Worm (Caenorhabditis elegans) whole organism, young adult: Measurements from ENCODE around the gene flp-27.
"Not testable (repeated sequence)": the region's sequence is repeated elsewhere in the genome, so short reads cannot be mapped to it uniquely, and the experiment has no call there.

Source experiments
- B0019.2 ChIP-seq: fragments of 200-800 bp; sonication (Bioruptor generic); conservative IDR thresholded peaks from 2 replicates; pipeline ENCODE4 v1.3.6; 2022; ENCODE audit warnings: missing genetic modification reagents, missing genetic modification characterization, missing compliant biosample characterization
- C06A6.2 ChIP-seq: fragments of 200-800 bp; sonication (Bioruptor generic); conservative IDR thresholded peaks from 2 replicates; pipeline ENCODE4 v1.3.6; 2022; ENCODE audit warnings: missing genetic modification characterization, missing compliant biosample characterization
- C17E4.6 ChIP-seq: fragments of 200-800 bp; sonication (Bioruptor generic); IDR thresholded peaks from 2 replicates; pipeline ENCODE4 v1.3.6; 2022; ENCODE audit warnings: missing genetic modification reagents, missing genetic modification characterization, missing compliant biosample characterization
- D2030.7 ChIP-seq: fragments of 200-800 bp; sonication (Bioruptor generic); IDR thresholded peaks from 2 replicates; pipeline ENCODE4 v1.3.6; 2022; ENCODE audit warnings: missing genetic modification reagents, missing genetic modification characterization, missing compliant biosample characterization
- F37B4.10 ChIP-seq: fragments of 200-800 bp; sonication (Bioruptor generic); IDR thresholded peaks from 2 replicates; pipeline ENCODE4 v1.3.6; 2022; ENCODE audit warnings: missing genetic modification characterization, missing compliant biosample characterization
- F52B5.7 ChIP-seq: sonication (generic microtip); optimal IDR thresholded peaks from 2 replicates; lab custom pipeline; 2016; ENCODE audit warnings: mild to moderate bottlenecking, missing genetic modification characterization, missing compliant biosample characterization
- F55B11.4 ChIP-seq: sonication (generic microtip); optimal IDR thresholded peaks from 2 replicates; lab custom pipeline; 2016; ENCODE audit warnings: missing compliant biosample characterization, missing genetic modification characterization, borderline replicate concordance; ENCODE audit not compliant: insufficient read depth
- Y53G8AR.9 ChIP-seq: fragments of 200-800 bp; sonication (Bioruptor generic); conservative IDR thresholded peaks from 2 replicates; pipeline ENCODE4 v1.3.6; 2022; ENCODE audit warnings: missing genetic modification reagents, missing genetic modification characterization, missing compliant biosample characterization
- Y67H2A.10 ChIP-seq: fragments of 200-800 bp; sonication (Bioruptor generic); conservative IDR thresholded peaks from 2 replicates; pipeline ENCODE4 v1.3.6; 2022; ENCODE audit warnings: missing genetic modification reagents, missing genetic modification characterization, missing compliant biosample characterization
- akir-1 ChIP-seq: fragments of 200-800 bp; sonication (Bioruptor generic); optimal IDR thresholded peaks from 2 replicates; lab custom pipeline; 2018; ENCODE audit warnings: mild to moderate bottlenecking, missing genetic modification characterization, moderate library complexity, missing compliant biosample characterization
- ama-1 ChIP-seq, 3 experiments: fragments of 150-350 bp in 1 of 3; sonication (generic microtip) in 2 of 3; optimal IDR thresholded peaks; 2 replicates each; lab custom pipeline; 2014 to 2018; ENCODE audit warnings: missing biosample characterization in 2 of 3, missing genetic modification characterization in 2 of 3, missing genetic modification reagents in 2 of 3
- attf-3 ChIP-seq: fragments of 200-800 bp; sonication (Bioruptor generic); conservative IDR thresholded peaks from 2 replicates; pipeline ENCODE4 v1.3.6; 2022; ENCODE audit warnings: missing genetic modification reagents, missing genetic modification characterization, missing compliant biosample characterization
- bed-2 ChIP-seq: fragments of 200-800 bp; sonication (Bioruptor generic); IDR thresholded peaks from 2 replicates; pipeline ENCODE4 v1.3.6; 2022; ENCODE audit warnings: missing genetic modification reagents, missing genetic modification characterization, missing compliant biosample characterization
- ceh-40 ChIP-seq: fragments of 200-800 bp; sonication (Bioruptor generic); IDR thresholded peaks from 2 replicates; pipeline ENCODE4 v1.3.6; 2022; ENCODE audit warnings: missing genetic modification characterization, missing compliant biosample characterization
- ceh-79 ChIP-seq: sonication (generic microtip); optimal IDR thresholded peaks from 2 replicates; lab custom pipeline; 2017; ENCODE audit warnings: mild to moderate bottlenecking, missing genetic modification characterization, missing compliant biosample characterization
- dox-1 ChIP-seq: fragments of 200-800 bp; sonication (Bioruptor generic); IDR thresholded peaks from 2 replicates; pipeline ENCODE4 v1.3.6; 2022; ENCODE audit warnings: missing genetic modification reagents, missing genetic modification characterization, missing compliant biosample characterization
- egrh-3 ChIP-seq: fragments of 200-800 bp; sonication (Bioruptor generic); IDR thresholded peaks from 2 replicates; pipeline ENCODE4 v1.3.6; 2022; ENCODE audit warnings: missing genetic modification reagents, missing genetic modification characterization, missing compliant biosample characterization
- ets-4 ChIP-seq: fragments of 200-800 bp; sonication (Bioruptor generic); optimal IDR thresholded peaks from 2 replicates; lab custom pipeline; 2018; ENCODE audit warnings: mild to moderate bottlenecking, missing genetic modification characterization, missing compliant biosample characterization
- hlh-26 ChIP-seq: fragments of 200-800 bp; sonication (Bioruptor generic); conservative IDR thresholded peaks from 2 replicates; pipeline ENCODE4 v1.3.6; 2022; ENCODE audit warnings: missing genetic modification reagents, missing genetic modification characterization, missing compliant biosample characterization
- hsf-1 ChIP-seq: fragments of 200-800 bp; sonication (Bioruptor generic); IDR thresholded peaks from 2 replicates; pipeline ENCODE4 v1.3.6; 2022; ENCODE audit warnings: missing genetic modification reagents, missing genetic modification characterization, missing compliant biosample characterization
- madf-6 ChIP-seq: fragments of 200-800 bp; sonication (Bioruptor generic); IDR thresholded peaks from 2 replicates; pipeline ENCODE4 v1.3.6; 2022; ENCODE audit warnings: missing genetic modification reagents, missing genetic modification characterization, missing compliant biosample characterization
- mel-28 ChIP-seq: sonication (generic microtip); optimal IDR thresholded peaks from 2 replicates; lab custom pipeline; 2016; ENCODE audit warnings: borderline replicate concordance, mild to moderate bottlenecking, missing genetic modification characterization, missing compliant biosample characterization
- mes-4 ChIP-seq: sonication (generic microtip); optimal IDR thresholded peaks from 2 replicates; lab custom pipeline; 2016; ENCODE audit warnings: missing genotype, missing genetic modification characterization, missing compliant biosample characterization
- mxl-1 ChIP-seq: sonication (generic microtip); optimal IDR thresholded peaks from 2 replicates; lab custom pipeline; 2016; ENCODE audit warnings: missing genetic modification characterization, missing compliant biosample characterization
- nfyb-1 ChIP-seq: fragments of 200-800 bp; sonication (Bioruptor generic); IDR thresholded peaks from 2 replicates; pipeline ENCODE4 v1.3.6; 2022; ENCODE audit warnings: missing genetic modification reagents, missing genetic modification characterization, missing compliant biosample characterization
- nhr-120 ChIP-seq: fragments of 200-800 bp; sonication (Bioruptor generic); IDR thresholded peaks from 2 replicates; pipeline ENCODE4 v1.3.6; 2022; ENCODE audit warnings: missing genetic modification characterization, missing compliant biosample characterization
- nhr-179 ChIP-seq: sonication (generic microtip); optimal IDR thresholded peaks from 2 replicates; lab custom pipeline; 2016; ENCODE audit warnings: mild to moderate bottlenecking, missing genetic modification characterization, missing compliant biosample characterization
- nhr-27 ChIP-seq: fragments of 200-800 bp; sonication (Bioruptor generic); optimal IDR thresholded peaks from 2 replicates; lab custom pipeline; 2018; ENCODE audit warnings: mild to moderate bottlenecking, missing genetic modification characterization, moderate library complexity, missing compliant biosample characterization
- nhr-90 ChIP-seq: sonication (generic microtip); optimal IDR thresholded peaks from 2 replicates; lab custom pipeline; 2016; ENCODE audit warnings: missing genotype, mild to moderate bottlenecking, missing genetic modification characterization, missing compliant biosample characterization
- rec-8 ChIP-seq, 2 experiments: sonication (generic microtip); optimal IDR thresholded peaks; 2 replicates each; lab custom pipeline; 2016; ENCODE audit warnings: mild to moderate bottlenecking in 2 of 2, missing genetic modification characterization in 2 of 2, missing genetic modification reagents in 2 of 2, missing genotype in 2 of 2, missing biosample characterization in 1 of 2, missing compliant biosample characterization in 1 of 2, moderate library complexity in 1 of 2
- rpc-1 ChIP-seq, 2 experiments: fragments of 150-350 bp in 1 of 2; sonication (generic microtip) in 1 of 2; optimal IDR thresholded peaks; 2 replicates each; lab custom pipeline; 2014 to 2018; ENCODE audit warnings: missing biosample characterization in 1 of 2, missing genetic modification characterization in 1 of 2, missing genetic modification reagents in 1 of 2, missing genotype in 1 of 2
- sdz-38 ChIP-seq: sonication (generic microtip); optimal IDR thresholded peaks from 2 replicates; lab custom pipeline; 2016; ENCODE audit warnings: missing genotype, missing genetic modification characterization, missing compliant biosample characterization
- sea-2 ChIP-seq: fragments of 200-800 bp; sonication (Bioruptor generic); IDR thresholded peaks from 2 replicates; pipeline ENCODE4 v1.3.6; 2022; ENCODE audit warnings: missing genetic modification characterization, missing compliant biosample characterization
- snpc-1.1 ChIP-seq: sonication (generic microtip); optimal IDR thresholded peaks from 2 replicates; lab custom pipeline; 2017; ENCODE audit warnings: missing genetic modification characterization, mild to moderate bottlenecking, missing compliant biosample characterization, antibody characterized with exemption, moderate library complexity, missing genotype, missing genetic modification reagents; ENCODE audit not compliant: insufficient read depth
- snpc-3.4 ChIP-seq: sonication (generic microtip); optimal IDR thresholded peaks from 2 replicates; lab custom pipeline; 2017; ENCODE audit warnings: missing genetic modification characterization, mild to moderate bottlenecking, missing compliant biosample characterization, antibody characterized with exemption, moderate library complexity, missing genotype, missing genetic modification reagents
- snpc-4 ChIP-seq, 5 experiments: fragments of 150-350 bp in 1 of 5; sonication (generic microtip) in 4 of 5; optimal IDR thresholded peaks; 2 replicates each; lab custom pipeline; 2014 to 2018; ENCODE audit warnings: missing genetic modification characterization in 5 of 5, missing biosample characterization in 3 of 5, antibody characterized with exemption in 2 of 5, mild to moderate bottlenecking in 2 of 5, missing compliant biosample characterization in 2 of 5, missing genotype in 2 of 5, moderate library complexity in 2 of 5, missing genetic modification reagents in 1 of 5
- unc-130 ChIP-seq: sonication (generic microtip); optimal IDR thresholded peaks from 2 replicates; lab custom pipeline; 2016; ENCODE audit warnings: missing genetic modification reagents, missing genetic modification characterization, missing compliant biosample characterization
- unc-62 ChIP-seq: fragments of 150-350 bp; optimal IDR thresholded peaks from 2 replicates; lab custom pipeline; 2014; ENCODE audit warnings: missing biosample characterization, missing genetic modification reagents, missing genetic modification characterization
- zfh-2 ChIP-seq: fragments of 200-800 bp; sonication (Bioruptor generic); conservative IDR thresholded peaks from 2 replicates; pipeline ENCODE4 v1.3.6; 2022; ENCODE audit warnings: missing genetic modification reagents, missing genetic modification characterization, missing compliant biosample characterization
- ztf-22 ChIP-seq: fragments of 200-800 bp; sonication (Bioruptor generic); optimal IDR thresholded peaks from 2 replicates; lab custom pipeline; 2018; ENCODE audit warnings: mild to moderate bottlenecking, missing genetic modification characterization, moderate library complexity, missing compliant biosample characterization
- ztf-25 ChIP-seq: fragments of 200-800 bp; sonication (Bioruptor generic); IDR thresholded peaks from 2 replicates; pipeline ENCODE4 v1.3.6; 2022; ENCODE audit warnings: missing genetic modification reagents, missing genetic modification characterization, missing compliant biosample characterization

flp-27 gene

ce11 chrII:5692919-5693318 lies 12.1 kb downstream of the flp-27 start:
- TF ChIP-seq snpc-1.1 (tag; lab: Kevin White, UChicago) (peak; percentile 56), snpc-4 (tag; optimal IDR thresholded peaks at IDR 0.05; lab: Kevin White, UChicago) (peak in 2 of 4 experiments; percentile 64 to 82)
- TF ChIP-seq snpc-4 (GFP tag; optimal IDR thresholded peaks at IDR 0.05; lab: Kevin White, UChicago), result not testable (repeated sequence)

DNA sequence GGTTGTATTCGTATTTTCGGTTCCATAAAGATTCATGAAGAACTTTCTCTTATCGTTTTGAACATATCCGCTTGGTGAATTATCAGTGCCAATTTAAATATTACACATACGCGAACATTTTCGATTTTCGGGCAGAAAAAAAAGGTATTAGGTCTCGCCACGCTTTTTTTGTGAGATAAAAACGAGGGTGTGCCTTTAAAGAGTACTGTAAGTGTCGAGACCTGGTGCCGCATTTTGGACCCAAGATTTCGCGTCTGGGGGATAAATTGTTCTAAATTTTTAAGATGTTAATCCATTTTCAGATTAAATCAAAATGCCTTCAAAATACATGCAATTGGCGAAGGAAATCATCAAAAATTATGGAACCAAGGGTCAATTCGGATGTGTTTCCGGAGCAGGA lies 13.1 kb downstream of the flp-27 start, which contains the start of gene C25H3.3:
TSS of gene C25H3.3 (plus strand) at position 301 of the 400 bp plus-strand sequence.
- TF ChIP-seq rec-8 (tag; optimal IDR thresholded peaks at IDR 0.05; lab: Kevin White, UChicago) (no peak), ceh-79 (tag; lab: Kevin White, UChicago) (no peak), mxl-1 (tag; lab: Kevin White, UChicago) (no peak), dox-1 (GFP tag; lab: Robert Waterston, UW) (no peak), nhr-179 (tag; lab: Kevin White, UChicago) (no peak), Y67H2A.10 (no peak), B0019.2 (GFP tag; lab: Robert Waterston, UW) (no peak)

- no peak for TF ChIP-seq hlh-26 (GFP tag; lab: Robert Waterston, UW)
- no peak for TF ChIP-seq sdz-38 (tag; lab: Kevin White, UChicago)
- no peak for TF ChIP-seq ztf-25 (GFP tag; lab: Robert Waterston, UW)
- no peak for TF ChIP-seq mes-4 (tag; lab: Kevin White, UChicago)
- no peak for TF ChIP-seq ztf-22
- TF ChIP-seq zfh-2, result no peak
- TF ChIP-seq akir-1 (GFP tag; lab: Kevin White, UChicago), result no peak
- no peak for TF ChIP-seq ceh-40
- no peak for TF ChIP-seq egrh-3 (GFP tag; lab: Robert Waterston, UW)
- no peak for TF ChIP-seq F55B11.4 (tag; lab: Kevin White, UChicago)
- TF ChIP-seq nhr-27 (tag; lab: Kevin White, UChicago), result no peak
- TF ChIP-seq bed-2 (GFP tag; lab: Robert Waterston, UW), result no peak
- no peak for TF ChIP-seq nhr-90
- no peak for TF ChIP-seq C17E4.6
- no peak for TF ChIP-seq mel-28 (tag; lab: Kevin White, UChicago)
- no peak for TF ChIP-seq snpc-3.4 (tag; lab: Kevin White, UChicago)
- TF ChIP-seq, all 124 proteins: peak for 0
Measured at ce11 chrII:5694798-5695197, 14.0 kb downstream of the flp-27 start, which contains the start of gene C25H3.14. TSS of gene C25H3.14 (plus strand) at chrII:5695098.

DNA sequence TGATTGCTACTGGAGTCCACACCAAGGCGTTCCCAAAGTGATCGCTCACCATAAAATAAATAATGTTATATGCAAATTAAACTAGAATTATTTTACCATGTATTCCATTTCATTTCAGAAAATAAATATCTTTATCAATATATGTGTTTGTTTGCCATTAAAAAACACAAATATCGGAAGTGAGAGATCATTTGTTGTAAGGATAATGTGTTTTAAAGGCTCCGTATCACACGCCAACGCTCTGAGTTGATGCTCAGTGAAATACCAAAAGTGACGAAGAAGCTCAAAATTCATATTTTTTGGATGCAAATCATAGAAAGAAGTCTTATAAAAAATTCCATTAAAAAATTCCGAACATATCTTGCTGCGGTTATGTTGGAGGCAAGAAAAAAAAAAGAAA lies 15.4 kb downstream of the flp-27 start:
- TF ChIP-seq madf-6, result no peak
- no peak for TF ChIP-seq dox-1 (GFP tag; lab: Robert Waterston, UW)
- TF ChIP-seq snpc-1.1 (tag; lab: Kevin White, UChicago), result no peak
- TF ChIP-seq ets-4 (GFP tag; lab: Kevin White, UChicago), result no peak
- no peak for TF ChIP-seq C06A6.2 (GFP tag; lab: Robert Waterston, UW)
- TF ChIP-seq attf-3 (GFP tag; lab: Robert Waterston, UW), result no peak
- no peak for TF ChIP-seq hsf-1 (GFP tag; lab: Robert Waterston, UW)
- TF ChIP-seq nhr-27 (tag; lab: Kevin White, UChicago), result no peak
- TF ChIP-seq nhr-120, result no peak

ce11 chrII:5697338-5697737 lies 16.5 kb downstream of the flp-27 start:
- TF ChIP-seq F37B4.10 (GFP tag; lab: Robert Waterston, UW) (no peak), sea-2 (GFP tag; lab: Robert Waterston, UW) (no peak), D2030.7 (GFP tag; lab: Robert Waterston, UW) (no peak), ama-1 (optimal IDR thresholded peaks at IDR 0.05; lab: Kevin White, UChicago) (no peak), ama-1 (GFP tag; optimal IDR thresholded peaks at IDR 0.05; lab: Kevin White, UChicago) (no peak), unc-62 (GFP tag; lab: Kevin White, UChicago) (no peak), F52B5.7 (tag; lab: Kevin White, UChicago) (no peak), nfyb-1 (no peak), C06A6.2 (GFP tag; lab: Robert Waterston, UW) (no peak), unc-130 (GFP tag; lab: Kevin White, UChicago) (no peak), rpc-1 (optimal IDR thresholded peaks at IDR 0.05; lab: Kevin White, UChicago) (no peak), rpc-1 (tag; optimal IDR thresholded peaks at IDR 0.05; lab: Kevin White, UChicago) (no peak), Y53G8AR.9 (no peak)
